Worm (Caenorhabditis elegans): ENCODE measurements around the gene vrk-1.

Gene vrk-1

DNA sequence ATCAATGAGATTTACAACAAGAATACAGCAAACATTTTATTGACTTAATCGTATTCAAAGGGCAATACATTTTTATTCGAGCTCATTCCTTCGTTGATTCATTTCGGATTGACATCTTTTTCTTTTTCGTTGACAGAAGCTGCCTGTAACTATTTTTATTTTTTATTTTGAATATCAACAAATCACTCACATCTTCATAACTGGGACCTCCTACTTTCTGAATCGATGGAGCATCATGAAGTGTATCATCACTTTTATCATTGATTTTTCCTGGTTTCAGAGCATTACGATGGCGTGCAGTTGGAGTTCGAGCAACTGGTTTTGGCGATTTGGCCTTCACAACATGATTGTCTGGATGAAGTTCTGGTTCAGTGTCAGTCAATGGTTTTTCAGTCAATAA, 46.3 kb downstream of the vrk-1 start, which contains the start of gene B0034.1:
TSS of gene B0034.1 (plus strand) at position 301 of the 400 bp plus-strand sequence.
- TF ChIP-seq unc-62 (GFP tag; optimal IDR thresholded peaks at IDR 0.05), result no peak

DNA sequence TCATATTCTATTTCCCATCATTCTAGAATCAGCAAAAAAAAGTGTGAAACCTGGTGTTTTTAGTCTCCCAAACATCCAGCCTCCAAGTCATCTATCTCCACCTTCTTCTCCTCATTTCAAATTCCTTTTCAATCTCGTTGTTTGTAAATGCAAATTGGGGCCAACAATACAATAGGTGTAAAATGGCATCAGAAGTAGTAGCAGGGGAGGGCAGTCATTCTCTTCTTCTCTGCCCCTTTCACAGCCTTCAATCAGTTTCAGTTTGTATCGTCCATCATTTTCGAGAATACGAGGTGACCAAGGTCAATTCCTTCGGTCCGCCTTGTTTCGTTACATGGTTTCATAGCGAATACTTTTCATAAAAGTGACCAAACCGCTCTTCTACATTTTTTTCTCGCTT, 47.5 kb downstream of the vrk-1 start, which contains the start of gene B0034.4:
TSS of gene B0034.4 (minus strand) at position 229 of the 400 bp plus-strand sequence.
- TF ChIP-seq unc-62 (GFP tag; optimal IDR thresholded peaks at IDR 0.05), result no peak

Measured in whole organism, dauer.